Worm (Caenorhabditis elegans): Measurements from ENCODE around the gene C08F11.10.
"Not testable (repeated sequence)": the region's sequence is repeated elsewhere in the genome, so short reads cannot be mapped to it uniquely, and the experiment has no call there.

The C08F11.10 gene

DNA sequence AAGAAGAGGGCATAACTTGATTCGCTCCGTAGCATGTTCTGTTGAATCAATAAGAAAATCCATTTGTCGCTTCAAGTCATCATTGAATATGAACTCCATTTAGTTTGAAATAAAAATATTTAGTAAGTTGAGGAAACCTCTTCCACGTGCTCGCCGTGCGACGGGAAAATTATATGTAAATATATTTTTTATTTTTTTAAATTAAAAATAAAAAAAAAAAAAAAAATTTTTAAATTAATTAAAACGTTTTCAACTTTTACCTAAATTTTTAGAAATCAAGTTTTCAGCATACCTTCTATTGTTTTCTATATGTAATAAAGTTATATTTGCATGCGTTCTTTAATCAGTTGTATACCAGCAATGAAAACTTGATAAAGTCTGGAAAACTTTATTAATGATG, 10.4 kb upstream of the C08F11.10 start, which contains the start of gene Y45F10C.1:
Gene Y45F10C.1, minus strand, starts transcription at position 101 of the 400 bp plus-strand sequence.
- TF ChIP-seq mdt-29 (GFP tag; IDR thresholded peaks at IDR 0.05); tag-97 (GFP tag; IDR thresholded peaks at IDR 0.05); ceh-62 (tag; optimal IDR thresholded peaks at IDR 0.05): not testable (repeated sequence)

- TF ChIP-seq mdt-29 (GFP tag; IDR thresholded peaks at IDR 0.05) (0 out of 2 replicates have a peak, but pooled peaks have one; percentile 45), snpc-1.2 (GFP tag; IDR thresholded peaks at IDR 0.05) (peak; percentile 92)
Measured at ce11 chrIV:13658142-13658541, 9.1 kb upstream of the C08F11.10 start.

DNA sequence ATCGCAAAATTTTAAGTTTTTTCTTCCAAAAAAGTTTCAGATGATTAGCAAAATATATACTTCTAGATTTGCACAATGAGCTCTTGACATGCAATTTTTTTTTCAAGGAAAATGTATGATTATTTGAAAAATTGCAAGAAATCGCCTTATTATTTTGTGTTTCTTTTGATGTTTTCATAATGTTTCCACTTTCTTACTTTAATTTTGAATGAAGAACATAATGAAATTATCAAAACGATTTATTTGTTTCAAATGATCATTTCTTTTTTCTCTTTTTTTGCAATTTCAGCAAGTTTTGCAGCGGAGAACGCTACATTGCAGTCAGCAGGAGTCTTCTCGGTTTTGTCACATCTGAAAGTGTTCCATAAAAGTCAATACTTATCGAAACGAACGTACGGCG, 3.0 kb upstream of the C08F11.10 start, which contains the start of gene Y45F10C.6:
Gene Y45F10C.6, plus strand, starts transcription at position 301 of the 400 bp plus-strand sequence.
- TF ChIP-seq mdt-29 (GFP tag; IDR thresholded peaks at IDR 0.05); egl-43 (GFP tag; IDR thresholded peaks at IDR 0.05); spr-3 (GFP tag; optimal IDR thresholded peaks at IDR 0.05): not testable (repeated sequence)

ce11 chrIV:13651411-13651810, 2.4 kb upstream of the C08F11.10 start, which contains the start of gene C08F11.12:
Gene C08F11.12, minus strand, starts transcription at chrIV:13651511.
- not testable (repeated sequence) for TF ChIP-seq unc-130 (GFP tag; optimal IDR thresholded peaks at IDR 0.05); ctbp-1 (GFP tag; IDR thresholded peaks at IDR 0.05); mdt-29 (GFP tag; IDR thresholded peaks at IDR 0.05)

DNA sequence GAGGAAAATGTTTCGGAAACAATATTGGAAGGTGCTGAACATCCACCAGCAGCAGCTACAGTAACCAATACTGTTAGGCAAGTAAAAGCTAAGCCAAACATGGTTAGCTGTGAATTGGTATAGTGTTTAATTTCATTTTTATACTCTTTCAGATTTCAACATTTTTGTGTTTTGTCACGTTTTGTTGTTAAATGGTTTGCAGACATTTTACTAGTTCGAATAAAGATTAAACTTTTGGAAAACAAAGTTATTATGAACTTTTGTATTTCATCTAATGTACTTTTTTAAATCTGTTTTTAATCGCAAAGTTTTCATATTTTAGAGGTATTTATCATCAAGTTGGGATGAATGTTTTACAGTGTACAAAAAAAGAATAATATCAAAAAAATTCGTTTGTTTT, 1.2 kb upstream of the C08F11.10 start, which contains the start of gene C08F11.17:
Gene C08F11.17, minus strand, starts transcription at position 101 of the 400 bp plus-strand sequence.
- no peak for TF ChIP-seq egl-43 (GFP tag; IDR thresholded peaks at IDR 0.05)
- TF ChIP-seq mes-2 (tag; optimal IDR thresholded peaks at IDR 0.05; ENCODE audit: poor library complexity, severe bottlenecking), result no peak
- TF ChIP-seq Y105C5A.15 (GFP tag; IDR thresholded peaks at IDR 0.05), result no peak
- TF ChIP-seq lin-38 (GFP tag; IDR thresholded peaks at IDR 0.05), result no peak
- TF ChIP-seq hmg-1.1 (GFP tag; IDR thresholded peaks at IDR 0.05), result no peak
- no peak for TF ChIP-seq lin-13 (GFP tag; optimal IDR thresholded peaks at IDR 0.05)
- TF ChIP-seq T20F7.1 (GFP tag; optimal IDR thresholded peaks at IDR 0.05), result no peak
- no peak for TF ChIP-seq unc-39 (tag; optimal IDR thresholded peaks at IDR 0.05)
- no peak for TF ChIP-seq F26F4.8 (GFP tag; conservative IDR thresholded peaks at IDR 0.05)
- TF ChIP-seq duxl-1 (tag; optimal IDR thresholded peaks at IDR 0.05; ENCODE audit: poor library complexity), result no peak
- TF ChIP-seq nhr-102 (tag; optimal IDR thresholded peaks at IDR 0.05), result no peak
- no peak for TF ChIP-seq T26A8.4 (GFP tag; IDR thresholded peaks at IDR 0.05)
- TF ChIP-seq daf-12 (tag; optimal IDR thresholded peaks at IDR 0.05), result no peak

ce11 chrIV:13647558-13647957, 1.5 kb downstream of the C08F11.10 start, which contains the start of gene ule-4:
Gene ule-4, minus strand, starts transcription at chrIV:13647658.
- TF ChIP-seq php-3 (GFP tag; IDR thresholded peaks at IDR 0.05) (no peak), hlh-30 (tag; optimal IDR thresholded peaks at IDR 0.05; ENCODE audit: insufficient read depth) (no peak), madf-9 (GFP tag; conservative IDR thresholded peaks at IDR 0.05) (no peak), daf-12 (tag; optimal IDR thresholded peaks at IDR 0.05) (no peak), arid-1 (GFP tag; conservative IDR thresholded peaks at IDR 0.05) (no peak), F37D6.2 (tag; optimal IDR thresholded peaks at IDR 0.05) (no peak), nhr-102 (tag; optimal IDR thresholded peaks at IDR 0.05) (no peak), spr-1 (tag; optimal IDR thresholded peaks at IDR 0.05) (no peak), F49E8.2 (tag; optimal IDR thresholded peaks at IDR 0.05; ENCODE audit: borderline replicate concordance) (no peak), mep-1 (tag; optimal IDR thresholded peaks at IDR 0.05) (no peak), zag-1 (tag; optimal IDR thresholded peaks at IDR 0.05) (no peak), unc-39 (tag; optimal IDR thresholded peaks at IDR 0.05) (no peak), ceh-44 (GFP tag; IDR thresholded peaks at IDR 0.05) (no peak)

Measured in whole organism, L4 larva.